Worm (Caenorhabditis elegans): ENCODE data around the gene gly-9.

gly-9 gene

ce11 chrIII:11251718-11252441, 38.5 kb downstream of the gly-9 start, which contains the start of gene Y47D3A.32 (continued):
- TF ChIP-seq ceh-79 (tag; optimal IDR thresholded peaks at IDR 0.05) (no peak), nfyb-1 (GFP tag; IDR thresholded peaks at IDR 0.05) (peak; percentile 78), sptf-2 (GFP tag; optimal IDR thresholded peaks at IDR 0.05) (no peak), Y56A3A.18 (GFP tag; IDR thresholded peaks at IDR 0.05) (peak; percentile 76), Y79H2A.3 (GFP tag; conservative IDR thresholded peaks at IDR 0.05) (no peak), ztf-6 (GFP tag; IDR thresholded peaks at IDR 0.05) (no peak), snpc-1.1 (tag; optimal IDR thresholded peaks at IDR 0.05; ENCODE audit: insufficient read depth) (no peak), mel-28 (tag; optimal IDR thresholded peaks at IDR 0.05; ENCODE audit: borderline replicate concordance) (no peak), ama-1 (optimal IDR thresholded peaks at IDR 0.05) (no peak), ama-1 (GFP tag; optimal IDR thresholded peaks at IDR 0.05) (no peak), ceh-91 (GFP tag; IDR thresholded peaks at IDR 0.05) (no peak), C06A6.2 (GFP tag; conservative IDR thresholded peaks at IDR 0.05) (no peak), let-526 (GFP tag; IDR thresholded peaks at IDR 0.05) (no peak), nhr-120 (GFP tag; IDR thresholded peaks at IDR 0.05) (no peak), Y95B8A.8 (GFP tag; IDR thresholded peaks at IDR 0.05) (peak; percentile 53; the same call in 1 of the 2 replicates), sdz-38 (tag; optimal IDR thresholded peaks at IDR 0.05) (no peak), lin-40 (tag; optimal IDR thresholded peaks at IDR 0.05) (no peak), F33H1.4 (GFP tag; IDR thresholded peaks at IDR 0.05) (no peak), xnd-1 (tag; optimal IDR thresholded peaks at IDR 0.05) (no peak), lin-26 (GFP tag; IDR thresholded peaks at IDR 0.05) (no peak), pbrm-1 (GFP tag; IDR thresholded peaks at IDR 0.05) (peak; percentile 33; the same call in 1 of the 2 replicates), nhr-27 (tag; optimal IDR thresholded peaks at IDR 0.05) (no peak), F57A8.1 (GFP tag; optimal IDR thresholded peaks at IDR 0.05) (no peak), tlf-1 (GFP tag; optimal IDR thresholded peaks at IDR 0.05) (no peak), B0019.2 (GFP tag; conservative IDR thresholded peaks at IDR 0.05) (no peak), ztf-22 (GFP tag; optimal IDR thresholded peaks at IDR 0.05) (no peak), die-1 (tag; optimal IDR thresholded peaks at IDR 0.05) (no peak), egl-44 (GFP tag; IDR thresholded peaks at IDR 0.05) (no peak), F37B4.10 (GFP tag; IDR thresholded peaks at IDR 0.05) (no peak), ztf-26 (tag; optimal IDR thresholded peaks at IDR 0.05) (no peak), attf-5 (GFP tag; optimal IDR thresholded peaks at IDR 0.05) (peak; percentile 36), egl-18 (GFP tag; IDR thresholded peaks at IDR 0.05) (no peak), ceh-58 (GFP tag; IDR thresholded peaks at IDR 0.05) (no peak), K12H6.12 (tag; optimal IDR thresholded peaks at IDR 0.05) (no peak), aptf-2 (GFP tag; conservative IDR thresholded peaks at IDR 0.05) (no peak), F39B2.1 (GFP tag; IDR thresholded peaks at IDR 0.05) (no peak), ztf-18 (tag; optimal IDR thresholded peaks at IDR 0.05) (no peak), F10E7.11 (tag; optimal IDR thresholded peaks at IDR 0.05) (no peak), Y53F4B.3 (GFP tag; IDR thresholded peaks at IDR 0.05) (no peak), lir-1 (GFP tag; conservative IDR thresholded peaks at IDR 0.05) (no peak), madf-6 (GFP tag; IDR thresholded peaks at IDR 0.05) (no peak), rcor-1 (GFP tag; IDR thresholded peaks at IDR 0.05) (no peak), unc-130 (GFP tag; optimal IDR thresholded peaks at IDR 0.05) (no peak)
